Worm (Caenorhabditis elegans): ENCODE measurements around the gene F35H12.5.

ce11 chrX:924495-925008 lies 6.4 kb downstream of the F35H12.5 start, which contains the start of the genes pifk-1 and tbc-11:
- TF ChIP-seq unc-62 (GFP tag; optimal IDR thresholded peaks at IDR 0.05) (no peak), pha-4 (tag; optimal IDR thresholded peaks at IDR 0.05) (peak; percentile 12), lin-13 (tag; optimal IDR thresholded peaks at IDR 0.05) (no peak), blmp-1 (tag; optimal IDR thresholded peaks at IDR 0.05) (no peak)
